Worm (Caenorhabditis elegans) whole organism, young adult: ENCODE results near the gene mtx-2.

Experiments
- chd-7 ChIP-seq: sonication (generic microtip); optimal IDR thresholded peaks from 2 replicates; lab custom pipeline; 2016; ENCODE audit warnings: mild to moderate bottlenecking, missing genetic modification characterization, moderate library complexity, missing compliant biosample characterization
- dpff-1 ChIP-seq: sonication (generic microtip); optimal IDR thresholded peaks from 2 replicates; lab custom pipeline; 2017; ENCODE audit warnings: mild to moderate bottlenecking, missing genetic modification characterization, missing compliant biosample characterization
- snpc-4 ChIP-seq, 5 experiments: fragments of 150-350 bp in 1 of 5; sonication (generic microtip) in 4 of 5; optimal IDR thresholded peaks; 2 replicates each; lab custom pipeline; 2014 to 2018; ENCODE audit warnings: missing genetic modification characterization in 5 of 5, missing biosample characterization in 3 of 5, antibody characterized with exemption in 2 of 5, mild to moderate bottlenecking in 2 of 5, missing compliant biosample characterization in 2 of 5, missing genotype in 2 of 5, moderate library complexity in 2 of 5, missing genetic modification reagents in 1 of 5
- unc-130 ChIP-seq: sonication (generic microtip); optimal IDR thresholded peaks from 2 replicates; lab custom pipeline; 2016; ENCODE audit warnings: missing genetic modification reagents, missing genetic modification characterization, missing compliant biosample characterization
- zfh-2 ChIP-seq: fragments of 200-800 bp; sonication (Bioruptor generic); conservative IDR thresholded peaks from 2 replicates; pipeline ENCODE4 v1.3.6; 2022; ENCODE audit warnings: missing genetic modification reagents, missing genetic modification characterization, missing compliant biosample characterization

DNA sequence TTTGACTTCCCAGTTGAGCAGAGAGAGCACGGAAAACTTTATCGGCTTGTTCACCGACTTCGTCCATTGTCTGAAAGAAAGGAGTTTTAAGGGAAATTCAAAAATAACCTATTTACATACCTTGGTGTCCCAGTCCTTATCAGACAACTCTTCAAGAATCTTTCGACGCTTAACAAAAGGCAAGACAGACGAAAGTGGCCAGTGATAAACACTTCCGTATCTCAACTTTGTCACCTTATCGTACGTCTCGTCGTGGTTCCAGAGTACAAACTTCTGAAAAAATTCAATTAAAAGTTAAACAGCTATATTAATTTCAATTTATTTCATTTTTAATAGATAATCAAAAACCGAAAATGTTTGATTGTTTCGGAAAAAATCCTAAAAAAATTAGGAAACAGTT, 1.2 kb downstream of the mtx-2 start:
- no peak for TF ChIP-seq unc-130 (GFP tag; lab: Kevin White, UChicago)
- no peak for TF ChIP-seq chd-7 (tag; lab: Kevin White, UChicago)
- TF ChIP-seq snpc-4 (GFP tag; optimal IDR thresholded peaks at IDR 0.05; lab: Kevin White, UChicago) = no peak
- TF ChIP-seq snpc-4 (tag; optimal IDR thresholded peaks at IDR 0.05; lab: Kevin White, UChicago) = no peak
- no peak for TF ChIP-seq dpff-1 (tag; lab: Kevin White, UChicago)
- no peak for TF ChIP-seq zfh-2 (GFP tag; lab: Robert Waterston, UW)
